Fruit fly (Drosophila melanogaster) Kc167 (cell line): ENCODE data around the gene sxe2.

Source experiments
- Myc ChIP-seq: fragments of >200 bp; optimal IDR thresholded peaks from 2 replicates; lab custom pipeline; 2017; ENCODE audit warnings: missing external identifiers
- Sin3A ChIP-seq: fragments of >200 bp; optimal IDR thresholded peaks from 2 replicates; lab custom pipeline; 2018; ENCODE audit warnings: missing external identifiers
- h ChIP-seq: fragments of >200 bp; optimal IDR thresholded peaks from 3 replicates; lab custom pipeline; 2018; ENCODE audit warnings: missing external identifiers
- insv ChIP-seq: fragments of >200 bp; optimal IDR thresholded peaks from 3 replicates; lab custom pipeline; 2018; ENCODE audit warnings: missing external identifiers
- psq ChIP-seq: fragments of >200 bp; optimal IDR thresholded peaks from 2 replicates; lab custom pipeline; 2017; ENCODE audit warnings: missing external identifiers
- ttk ChIP-seq: sonication (Bioruptor generic); optimal IDR thresholded peaks from 2 replicates; lab custom pipeline; 2017; ENCODE audit warnings: missing external identifiers

Gene sxe2

DNA sequence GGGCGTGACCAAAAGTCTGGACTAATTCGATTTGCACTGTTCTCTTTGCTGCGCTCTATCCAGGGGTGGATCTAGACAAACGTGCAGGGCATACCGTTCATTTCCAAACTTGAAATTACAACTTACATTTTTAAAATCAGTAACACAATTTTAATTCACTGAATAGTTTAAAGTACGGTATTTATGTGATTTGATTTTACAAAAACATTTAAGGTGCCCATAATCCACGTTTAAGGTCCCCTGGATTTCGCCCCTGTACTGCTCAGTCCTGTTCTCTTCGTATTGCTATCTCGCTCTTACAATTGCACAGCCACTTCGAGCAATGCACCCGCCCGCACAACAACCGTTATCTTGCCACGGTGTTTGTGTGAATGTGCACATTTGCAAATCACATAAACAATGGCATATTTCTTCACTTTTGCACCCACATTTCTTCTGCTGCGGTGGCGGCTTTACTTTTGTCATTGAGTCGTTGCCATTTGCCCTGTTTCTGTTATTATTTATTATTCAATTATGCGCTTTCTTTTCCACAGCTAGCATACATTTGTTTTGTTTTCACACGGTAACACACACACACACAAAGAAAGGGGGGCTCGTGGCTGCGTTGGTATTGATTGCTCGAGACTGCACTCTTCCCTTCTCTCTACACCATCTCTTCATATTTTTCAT lies 14.1 kb downstream of the sxe2 start:
- TF ChIP-seq Myc (lab: Kevin White, UChicago): no peak
- TF ChIP-seq insv (lab: Kevin White, UChicago): no peak
- no peak for TF ChIP-seq Sin3A
- no peak for TF ChIP-seq h
- no peak for TF ChIP-seq psq (lab: Kevin White, UChicago)
- TF ChIP-seq ttk (lab: Kevin White, UChicago): no peak

DNA sequence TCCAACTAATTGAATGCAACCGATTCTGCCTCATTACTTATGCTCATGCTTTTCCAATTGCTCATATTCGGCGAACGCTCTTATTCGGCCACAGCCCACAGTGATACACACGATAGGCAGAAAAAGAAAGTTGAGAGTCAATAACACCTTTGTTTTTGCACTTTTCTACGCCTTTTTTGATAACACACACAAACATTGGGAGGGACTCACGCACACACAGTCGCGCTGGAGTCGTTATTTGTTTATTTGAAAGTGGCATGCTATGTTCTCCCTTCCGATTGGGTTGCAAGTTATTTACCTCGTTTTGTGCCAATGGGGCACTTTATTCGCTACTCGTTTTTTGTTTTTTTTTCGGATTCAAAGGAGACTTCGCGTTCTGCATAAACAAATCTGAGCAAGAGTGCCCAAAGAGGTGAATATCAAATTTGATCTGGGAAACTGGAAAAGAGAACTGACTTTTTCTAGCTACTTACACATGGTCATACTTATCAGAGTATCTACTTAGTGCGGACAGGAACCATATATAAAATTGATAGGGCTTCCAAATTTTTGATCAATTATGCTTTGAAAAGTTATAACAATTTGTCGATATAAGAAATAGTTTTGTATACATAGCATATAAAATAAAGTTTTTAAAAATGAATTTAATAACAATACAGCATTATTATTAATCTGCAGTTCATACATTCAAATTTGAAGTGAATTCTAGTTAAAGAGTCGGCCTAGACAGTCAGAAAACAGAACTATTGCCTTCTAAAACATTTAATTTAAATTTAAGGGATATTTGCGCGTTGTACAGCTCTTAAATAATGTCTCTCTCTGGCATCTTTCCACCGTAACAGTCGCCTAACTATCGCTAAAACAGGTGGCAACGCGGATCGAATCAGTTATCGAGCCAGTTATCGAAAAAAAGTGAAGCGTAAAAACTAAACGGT lies 14.9 kb downstream of the sxe2 start, which contains the start of the genes Mhcl and Akt:
Gene Mhcl, minus strand, starts transcription at position 429 of the 935 bp plus-strand sequence.
Gene Akt, plus strand, starts transcription at position 896 of the 935 bp plus-strand sequence.
- no peak for TF ChIP-seq h
- no peak for TF ChIP-seq ttk (lab: Kevin White, UChicago)
- TF ChIP-seq Sin3A: no peak
- no peak for TF ChIP-seq psq (lab: Kevin White, UChicago)
- no peak for TF ChIP-seq insv (lab: Kevin White, UChicago)

DNA sequence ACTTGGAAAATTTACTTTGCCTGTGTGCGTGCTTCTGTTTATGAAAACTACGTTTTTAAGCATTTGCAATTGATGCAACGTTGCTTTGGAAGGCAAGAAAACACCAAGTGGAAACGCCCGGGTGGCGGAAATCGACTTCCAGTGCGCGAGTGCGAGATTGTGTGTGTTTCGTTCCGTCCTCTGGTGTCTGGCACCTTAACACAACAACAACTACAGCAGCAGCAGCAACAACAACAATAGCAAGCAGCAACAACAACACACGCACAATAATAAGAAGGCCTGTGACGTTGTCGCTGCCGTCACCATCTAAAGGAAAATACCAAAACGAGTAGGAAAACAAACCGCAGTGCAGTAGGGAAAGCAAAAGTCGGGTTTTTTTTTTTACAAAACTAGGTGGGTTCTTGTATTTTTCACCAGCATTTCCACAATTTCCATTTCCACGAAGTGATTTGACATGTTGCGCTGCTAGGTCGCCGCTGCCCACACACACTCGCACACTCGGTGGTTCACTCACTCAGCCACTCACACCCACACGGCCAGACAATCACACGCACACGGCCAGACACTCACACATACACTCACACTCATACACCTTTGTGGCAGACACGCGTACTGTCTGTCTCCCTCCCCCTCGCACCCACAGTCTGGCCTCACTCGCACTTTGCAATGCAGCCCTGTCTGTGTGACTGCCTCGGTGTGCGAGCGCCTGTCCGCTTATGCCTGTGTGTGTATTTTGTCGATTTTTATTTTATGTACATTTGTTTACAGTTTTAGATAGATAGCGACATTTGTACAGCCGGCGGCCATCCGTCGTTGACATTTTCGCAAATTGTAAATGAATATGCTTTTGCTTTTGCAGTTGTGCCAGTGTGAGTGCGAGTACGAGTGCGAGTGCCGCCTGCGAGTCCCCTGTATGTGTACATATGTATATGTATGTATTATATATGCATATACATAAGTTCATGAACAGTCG lies 15.9 kb downstream of the sxe2 start:
- TF ChIP-seq ttk (lab: Kevin White, UChicago): no peak

DNA sequence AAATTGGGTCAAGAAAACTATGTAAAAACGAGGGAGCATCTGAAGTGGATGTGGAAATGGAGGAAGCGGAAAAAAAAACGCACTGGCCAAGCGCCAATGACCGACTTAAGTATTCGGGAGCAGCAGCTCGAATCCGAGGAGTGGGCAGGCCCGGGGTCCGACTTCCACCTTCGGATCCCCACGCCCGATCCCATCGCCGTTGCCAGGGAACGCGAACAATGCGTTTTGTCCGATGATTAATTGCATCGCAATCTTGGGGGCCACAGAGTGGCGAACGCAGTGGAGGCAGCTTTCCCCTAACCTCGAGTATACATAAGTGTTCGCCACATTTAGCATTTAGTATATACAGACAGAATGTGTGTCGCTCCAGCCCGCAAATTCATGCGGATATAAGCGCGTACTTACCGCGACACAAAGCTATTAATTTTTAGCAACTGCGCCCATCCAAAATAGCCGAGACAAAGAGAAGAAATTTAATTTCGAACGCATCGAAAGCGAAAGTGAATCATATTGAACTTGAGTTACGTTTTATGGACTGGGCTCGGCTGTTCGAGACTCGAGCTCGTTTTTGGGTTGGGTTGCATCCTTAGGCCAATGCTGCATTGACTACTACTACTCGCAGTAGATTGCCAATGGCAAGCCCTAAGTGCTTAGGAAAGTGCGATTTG lies 22.3 kb downstream of the sxe2 start:
- TF ChIP-seq psq (lab: Kevin White, UChicago): no peak
- no peak for TF ChIP-seq h
- TF ChIP-seq Sin3A: no peak
- TF ChIP-seq insv (lab: Kevin White, UChicago): no peak
- TF ChIP-seq ttk (lab: Kevin White, UChicago): no peak
- TF ChIP-seq Myc (lab: Kevin White, UChicago): no peak

DNA sequence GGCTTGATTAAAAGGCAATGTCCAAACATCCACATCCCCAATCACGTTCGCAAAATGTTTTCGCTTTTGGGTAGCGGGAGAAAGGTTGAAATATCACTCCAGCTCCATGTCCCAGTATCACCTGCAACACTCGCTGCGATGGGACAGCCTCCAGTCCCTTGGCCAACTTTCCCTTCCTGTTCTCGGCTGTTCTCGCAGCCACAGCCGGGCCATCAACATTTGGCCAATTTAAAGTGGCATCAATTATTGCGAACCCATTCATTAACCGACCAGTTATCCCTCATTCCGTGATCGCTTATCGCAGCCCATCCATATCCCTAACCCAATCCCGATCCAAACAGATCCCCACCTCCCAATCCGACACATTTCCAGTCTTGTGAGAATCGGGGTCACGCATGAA lies 29.4 kb downstream of the sxe2 start:
- TF ChIP-seq insv (lab: Kevin White, UChicago): no peak
- no peak for TF ChIP-seq Sin3A
- TF ChIP-seq Myc (lab: Kevin White, UChicago): no peak
- no peak for TF ChIP-seq ttk (lab: Kevin White, UChicago)
- no peak for TF ChIP-seq h
- no peak for TF ChIP-seq psq (lab: Kevin White, UChicago)

DNA sequence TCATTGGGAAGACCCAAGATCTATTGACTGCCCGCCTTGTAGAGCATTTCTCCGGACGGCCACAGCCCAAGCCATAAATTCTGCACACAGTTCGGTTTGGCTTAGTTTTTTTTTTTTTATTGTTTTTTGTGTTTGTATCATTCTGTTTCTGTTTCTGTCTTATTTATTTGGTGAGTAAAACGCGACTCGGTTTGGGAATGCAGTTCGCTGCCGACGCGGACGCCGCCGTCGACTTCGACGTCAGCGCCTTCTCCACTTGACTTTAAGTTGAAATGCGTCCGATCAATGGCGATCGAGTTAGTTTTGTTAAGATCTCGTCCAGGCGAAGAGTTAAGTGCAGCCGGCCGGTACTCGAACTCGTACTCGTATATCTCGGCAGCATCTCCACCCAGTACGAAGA lies 32.2 kb downstream of the sxe2 start, which contains the start of gene Sb:
Gene Sb, plus strand, starts transcription at position 301 of the 400 bp plus-strand sequence.
- no peak for TF ChIP-seq psq (lab: Kevin White, UChicago)
- TF ChIP-seq insv (lab: Kevin White, UChicago): no peak
- TF ChIP-seq Sin3A: no peak
- no peak for TF ChIP-seq h
- no peak for TF ChIP-seq Myc (lab: Kevin White, UChicago)
- no peak for TF ChIP-seq ttk (lab: Kevin White, UChicago)

DNA sequence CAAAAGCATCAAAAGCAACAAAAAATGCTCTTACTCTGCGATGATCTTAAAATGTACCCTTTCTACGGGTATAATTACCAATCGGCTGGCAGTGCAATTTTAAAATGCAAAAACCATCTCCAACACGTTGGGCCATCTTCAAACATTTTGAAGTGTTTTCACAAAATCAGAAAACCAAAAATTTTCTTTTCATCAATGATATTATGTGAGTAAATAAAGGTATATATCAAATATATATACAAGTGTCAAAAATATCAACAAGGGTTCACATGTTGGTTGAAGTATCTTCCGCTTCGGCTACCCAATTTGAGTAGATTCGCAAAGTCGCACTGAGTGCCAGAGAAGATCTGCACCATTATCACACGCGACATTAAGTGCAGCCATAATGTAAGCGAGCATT lies 33.7 kb downstream of the sxe2 start:
- TF ChIP-seq Myc (lab: Kevin White, UChicago): no peak
- no peak for TF ChIP-seq psq (lab: Kevin White, UChicago)
- no peak for TF ChIP-seq ttk (lab: Kevin White, UChicago)
- TF ChIP-seq Sin3A: no peak
- TF ChIP-seq insv (lab: Kevin White, UChicago): no peak
- no peak for TF ChIP-seq h

DNA sequence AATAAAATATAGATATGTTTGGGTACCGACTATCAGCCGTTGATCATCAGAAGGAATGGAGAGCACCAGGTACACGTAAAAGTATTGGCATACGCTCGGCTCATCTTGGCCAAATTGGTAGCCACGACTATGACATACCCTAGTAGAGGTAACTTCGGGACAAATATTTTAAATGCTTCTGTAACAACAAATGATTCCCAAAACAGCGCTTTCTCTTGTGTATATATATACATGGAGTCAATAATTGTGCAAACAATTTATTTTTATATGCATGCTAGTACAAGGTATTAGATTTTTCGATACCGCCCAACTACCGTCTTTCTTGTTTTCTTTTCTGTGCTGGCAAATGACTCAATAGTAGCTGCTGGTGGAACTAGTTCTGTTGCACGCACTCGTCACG lies 35.8 kb downstream of the sxe2 start:
- no peak for TF ChIP-seq h

DNA sequence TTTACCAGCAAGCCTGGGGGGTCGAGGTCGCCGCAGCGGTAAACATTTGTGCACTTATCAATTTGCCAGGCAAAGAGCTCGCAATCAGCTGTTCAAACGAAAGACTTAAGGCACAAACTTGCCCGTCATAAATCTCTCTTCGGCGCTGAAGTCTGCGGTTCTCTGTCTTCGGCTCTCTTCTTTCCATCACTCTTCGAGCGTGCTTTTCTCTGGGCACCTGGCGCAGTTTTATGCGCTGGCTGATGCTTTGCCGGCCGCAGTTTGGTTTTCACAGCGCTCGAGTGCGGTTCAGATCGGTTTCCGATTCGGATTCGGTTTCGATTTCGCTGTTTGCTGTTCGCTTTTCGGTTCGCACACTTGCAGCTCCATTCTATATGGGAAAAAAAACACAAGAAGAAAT lies 44.8 kb downstream of the sxe2 start:
- TF ChIP-seq psq (lab: Kevin White, UChicago) (no peak), insv (lab: Kevin White, UChicago) (no peak), Myc (lab: Kevin White, UChicago) (no peak), h (no peak), ttk (lab: Kevin White, UChicago) (no peak), Sin3A (no peak)

DNA sequence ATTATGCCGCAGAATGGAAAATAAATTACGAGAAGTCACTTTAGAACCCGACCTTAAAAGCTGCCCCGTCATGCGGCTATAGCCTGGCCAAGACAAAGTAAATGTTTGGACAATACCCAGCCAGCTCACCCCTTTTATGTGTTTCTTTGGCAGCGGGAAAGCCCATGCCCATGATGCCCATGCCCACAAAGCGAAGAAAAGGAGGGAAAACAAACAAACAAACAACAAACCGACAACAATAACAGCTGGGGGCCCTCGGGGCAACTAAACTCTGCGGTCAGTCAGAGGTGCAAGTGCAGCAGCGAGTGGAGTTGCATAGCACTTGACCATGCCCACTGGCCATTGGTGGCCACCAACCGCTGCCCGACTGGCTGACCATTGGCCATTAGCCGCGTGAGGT lies 51.9 kb downstream of the sxe2 start:
- TF ChIP-seq psq (lab: Kevin White, UChicago): no peak
- TF ChIP-seq h: no peak
- TF ChIP-seq ttk (lab: Kevin White, UChicago): no peak
- no peak for TF ChIP-seq Myc (lab: Kevin White, UChicago)
- no peak for TF ChIP-seq Sin3A
